Worm (Caenorhabditis elegans) whole organism, L2 larva: ENCODE measurements around the gene B0303.7.

ENCODE experiments used
- C34F6.9 ChIP-seq: fragments of 150-350 bp; optimal IDR thresholded peaks from 2 replicates; lab custom pipeline; 2014; ENCODE audit warnings: missing biosample characterization, missing genetic modification characterization
- F13H6.1 ChIP-seq: sonication (generic microtip); optimal IDR thresholded peaks from 2 replicates; lab custom pipeline; 2016; ENCODE audit warnings: missing genetic modification characterization, missing compliant biosample characterization
- R02D3.7 ChIP-seq: fragments of 150-350 bp; optimal IDR thresholded peaks from 2 replicates; lab custom pipeline; 2014; ENCODE audit warnings: missing biosample characterization, missing genetic modification characterization
- ZK546.5 ChIP-seq: sonication (generic microtip); optimal IDR thresholded peaks from 2 replicates; lab custom pipeline; 2017; ENCODE audit warnings: missing biosample characterization, missing genetic modification characterization
- alr-1 ChIP-seq: fragments of 150-350 bp; optimal IDR thresholded peaks from 2 replicates; lab custom pipeline; 2014; ENCODE audit warnings: missing biosample characterization, missing genetic modification characterization
- aly-2 ChIP-seq: fragments of 150-350 bp; optimal IDR thresholded peaks from 2 replicates; lab custom pipeline; 2014; ENCODE audit warnings: missing biosample characterization, missing genetic modification characterization
- ama-1 ChIP-seq: fragments of 150-350 bp; optimal IDR thresholded peaks from 2 replicates; lab custom pipeline; 2018; ENCODE audit warnings: inconsistent platforms
- blmp-1 ChIP-seq: sonication (generic microtip); optimal IDR thresholded peaks from 2 replicates; lab custom pipeline; 2017; ENCODE audit warnings: missing genetic modification characterization, mild to moderate bottlenecking, missing compliant biosample characterization, antibody characterized with exemption, moderate library complexity; ENCODE audit not compliant: insufficient read depth
- ceh-82 ChIP-seq: fragments of 150-350 bp; optimal IDR thresholded peaks from 2 replicates; lab custom pipeline; 2014; ENCODE audit warnings: missing biosample characterization, missing genetic modification characterization
- crh-2 ChIP-seq: sonication (generic microtip); optimal IDR thresholded peaks from 2 replicates; lab custom pipeline; 2017; ENCODE audit warnings: missing biosample characterization, missing genetic modification characterization
- dmd-4 ChIP-seq: sonication (generic microtip); optimal IDR thresholded peaks from 2 replicates; lab custom pipeline; 2017; ENCODE audit warnings: missing biosample characterization, missing genetic modification characterization
- egl-27 ChIP-seq: sonication (generic microtip); optimal IDR thresholded peaks from 3 replicates; lab custom pipeline; 2017; ENCODE audit warnings: missing biosample characterization, missing genetic modification reagents, missing genetic modification characterization
- elt-3 ChIP-seq: sonication (generic microtip); optimal IDR thresholded peaks from 2 replicates; lab custom pipeline; 2017; ENCODE audit warnings: missing biosample characterization, missing genetic modification characterization
- gmeb-1 ChIP-seq: fragments of 150-350 bp; optimal IDR thresholded peaks from 2 replicates; lab custom pipeline; 2014; ENCODE audit warnings: missing biosample characterization, missing genetic modification characterization
- lin-11 ChIP-seq: fragments of 150-350 bp; sonication (generic microtip); optimal IDR thresholded peaks from 2 replicates; lab custom pipeline; 2014; ENCODE audit warnings: missing biosample characterization, missing genetic modification characterization, inconsistent platforms, mixed read lengths
- lin-13 ChIP-seq: fragments of 150-350 bp; optimal IDR thresholded peaks from 2 replicates; lab custom pipeline; 2014; ENCODE audit warnings: missing biosample characterization, missing genetic modification reagents, missing genetic modification characterization
- lsy-2 ChIP-seq, 2 experiments: fragments of 150-350 bp in 1 of 2; sonication (generic microtip) in 1 of 2; optimal IDR thresholded peaks; 2 replicates each; lab custom pipeline; 2014 to 2017; ENCODE audit warnings: missing biosample characterization in 2 of 2, missing genetic modification characterization in 2 of 2
- mbf-1 ChIP-seq: sonication (generic microtip); optimal IDR thresholded peaks from 2 replicates; lab custom pipeline; 2017; ENCODE audit warnings: missing biosample characterization, missing genetic modification characterization
- mdl-1 ChIP-seq, 2 experiments: fragments of 150-350 bp in 1 of 2; sonication (generic microtip) in 1 of 2; optimal IDR thresholded peaks; 2 replicates each; lab custom pipeline; 2017; ENCODE audit warnings: missing biosample characterization in 2 of 2, missing genetic modification characterization in 2 of 2
- nhr-12 ChIP-seq: fragments of 150-350 bp; optimal IDR thresholded peaks from 2 replicates; lab custom pipeline; 2014; ENCODE audit warnings: missing biosample characterization, missing genetic modification characterization
- nhr-21 ChIP-seq: fragments of 150-350 bp; optimal IDR thresholded peaks from 2 replicates; lab custom pipeline; 2014; ENCODE audit warnings: missing biosample characterization, missing genetic modification characterization
- nhr-23 ChIP-seq: fragments of 150-350 bp; optimal IDR thresholded peaks from 2 replicates; lab custom pipeline; 2014; ENCODE audit warnings: missing biosample characterization, missing genetic modification reagents, missing genetic modification characterization
- nhr-25 ChIP-seq: fragments of 150-350 bp; sonication (generic microtip); optimal IDR thresholded peaks from 3 replicates; lab custom pipeline; 2014; ENCODE audit warnings: missing biosample characterization, missing genetic modification characterization
- nhr-6 ChIP-seq: fragments of 150-350 bp; optimal IDR thresholded peaks from 2 replicates; lab custom pipeline; 2014; ENCODE audit warnings: missing biosample characterization, missing genetic modification characterization
- nhr-77 ChIP-seq: fragments of 150-350 bp; optimal IDR thresholded peaks from 2 replicates; lab custom pipeline; 2014; ENCODE audit warnings: missing biosample characterization, missing genetic modification characterization
- sem-4 ChIP-seq: fragments of 150-350 bp; optimal IDR thresholded peaks from 2 replicates; lab custom pipeline; 2014; ENCODE audit warnings: missing biosample characterization, missing genetic modification reagents, missing genetic modification characterization
- skn-1 ChIP-seq: sonication (generic microtip); optimal IDR thresholded peaks from 2 replicates; lab custom pipeline; 2017; ENCODE audit warnings: missing biosample characterization, missing genetic modification characterization
- sma-3 ChIP-seq: sonication (generic microtip); optimal IDR thresholded peaks from 2 replicates; lab custom pipeline; 2016; ENCODE audit warnings: missing genetic modification reagents, missing genetic modification characterization, missing compliant biosample characterization
- sma-9 ChIP-seq, 2 experiments: fragments of 150-350 bp in 1 of 2; sonication (generic microtip) in 1 of 2; optimal IDR thresholded peaks; 2 replicates each; lab custom pipeline; 2014 to 2016; ENCODE audit warnings: missing genetic modification characterization in 2 of 2, mild to moderate bottlenecking in 1 of 2, missing biosample characterization in 1 of 2, missing compliant biosample characterization in 1 of 2, missing genetic modification reagents in 1 of 2, moderate library complexity in 1 of 2
- snpc-4 ChIP-seq: fragments of 150-350 bp; optimal IDR thresholded peaks from 2 replicates; lab custom pipeline; 2014; ENCODE audit warnings: missing biosample characterization, missing genetic modification characterization
- unc-39 ChIP-seq: fragments of 150-350 bp; optimal IDR thresholded peaks from 2 replicates; lab custom pipeline; 2014; ENCODE audit warnings: missing biosample characterization, missing genetic modification characterization
- unc-55 ChIP-seq: fragments of 150-350 bp; sonication (generic microtip); optimal IDR thresholded peaks from 3 replicates; lab custom pipeline; 2014; ENCODE audit warnings: missing biosample characterization, missing genetic modification reagents, missing genetic modification characterization
- zag-1 ChIP-seq: fragments of 150-350 bp; optimal IDR thresholded peaks from 2 replicates; lab custom pipeline; 2014; ENCODE audit warnings: missing biosample characterization, missing genetic modification characterization
- ztf-1 ChIP-seq: fragments of 200-800 bp; sonication (Bioruptor generic); conservative IDR thresholded peaks from 2 replicates; pipeline ENCODE4 v1.3.6; 2022; ENCODE audit warnings: missing genetic modification characterization, missing compliant biosample characterization
- ztf-11 ChIP-seq: sonication (generic microtip); optimal IDR thresholded peaks from 2 replicates; lab custom pipeline; 2017; ENCODE audit warnings: missing biosample characterization, missing genetic modification characterization
- ztf-4 ChIP-seq: fragments of 150-350 bp; optimal IDR thresholded peaks from 2 replicates; lab custom pipeline; 2014; ENCODE audit warnings: missing biosample characterization, missing genetic modification characterization

Gene B0303.7

DNA sequence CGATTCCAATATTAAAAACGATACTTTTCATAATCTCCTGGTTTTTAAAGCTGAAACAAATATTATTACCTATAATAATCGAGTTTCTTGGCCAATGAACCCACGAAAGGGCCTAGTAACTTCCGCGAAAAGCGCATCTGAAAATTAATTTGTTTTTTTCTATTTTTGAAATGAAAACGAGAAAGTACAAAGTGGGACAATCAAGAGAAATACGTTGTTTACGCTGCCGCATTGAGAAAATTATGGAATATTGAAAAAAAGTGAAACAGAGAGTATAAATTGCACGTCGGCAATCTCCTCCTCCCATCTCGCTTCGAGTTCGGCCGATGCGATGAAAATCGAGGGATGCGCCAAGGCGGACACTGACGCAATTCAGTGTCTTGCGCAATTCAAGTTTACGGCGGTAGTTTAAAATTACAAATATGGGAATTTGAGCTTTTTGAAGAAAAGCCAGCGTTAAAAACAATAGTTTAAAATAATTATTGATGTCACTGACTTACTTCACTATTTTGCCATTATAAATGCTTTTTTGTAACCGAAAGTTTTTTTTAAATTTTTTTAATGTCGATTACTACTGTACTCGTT is 47.9 kb downstream of the B0303.7 start, which contains the start of gene pdhk-2 (continued):
- TF ChIP-seq zag-1 (tag; lab: Kevin White, UChicago) = peak; percentile 91
- peak; percentile 90 for TF ChIP-seq sem-4 (tag; lab: Kevin White, UChicago)
- TF ChIP-seq ztf-11 (tag; lab: Kevin White, UChicago) = peak; percentile 43
- TF ChIP-seq ama-1 (lab: Kevin White, UChicago) = peak; percentile 45
- TF ChIP-seq ZK546.5 (tag; lab: Kevin White, UChicago) = peak; percentile 64

ce11 chrIII:8741955-8742354 is 48.5 kb downstream of the B0303.7 start:
- TF ChIP-seq F13H6.1 (tag; lab: Kevin White, UChicago) (no peak), sem-4 (tag; lab: Kevin White, UChicago) (no peak), gmeb-1 (tag; lab: Kevin White, UChicago) (no peak), ztf-1 (GFP tag; lab: Robert Waterston, UW) (no peak), nhr-23 (tag; lab: Kevin White, UChicago) (no peak), unc-39 (no peak), lin-13 (GFP tag; lab: Kevin White, UChicago) (no peak), nhr-21 (no peak), skn-1 (tag; lab: Kevin White, UChicago) (no peak), R02D3.7 (no peak)

ce11 chrIII:8742584-8742983 is 49.2 kb downstream of the B0303.7 start:
- TF ChIP-seq snpc-4 (tag; lab: Kevin White, UChicago) (no peak), R02D3.7 (no peak)

DNA sequence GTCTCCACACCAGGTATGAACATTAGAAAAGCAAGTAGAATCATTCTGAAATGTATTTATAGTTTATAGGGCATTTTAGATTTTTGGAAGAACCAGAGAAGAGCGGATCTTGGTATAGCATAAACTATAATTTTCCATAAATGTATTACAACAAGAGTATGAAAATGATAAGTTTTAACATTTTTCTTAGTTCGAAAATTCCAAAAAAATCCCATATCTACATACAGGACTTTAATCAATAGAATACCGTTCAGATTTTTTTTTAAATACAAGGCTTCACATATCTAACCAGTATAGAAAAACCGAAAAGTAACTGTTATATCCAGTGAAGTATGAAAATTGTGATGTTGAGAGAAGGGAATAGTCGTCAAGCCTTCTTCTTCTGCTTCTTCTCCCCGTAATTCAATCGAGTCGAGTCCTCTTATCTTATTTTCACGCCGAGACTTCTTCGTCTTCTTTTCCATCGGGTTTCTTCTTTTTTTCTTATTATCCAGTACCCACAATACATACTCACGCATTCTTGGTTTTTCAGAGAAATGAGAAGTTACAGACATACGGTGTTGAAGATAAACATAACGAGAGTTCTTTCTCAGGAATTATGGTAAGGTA is 50.5 kb downstream of the B0303.7 start, which contains the start of gene ZK370.6:
Gene ZK370.6, minus strand, starts transcription at position 51 of the 609 bp plus-strand sequence.
- TF ChIP-seq nhr-6 (tag; lab: Kevin White, UChicago) = no peak
- no peak for TF ChIP-seq sma-9 (GFP tag; optimal IDR thresholded peaks at IDR 0.05; lab: Kevin White, UChicago)
- no peak for TF ChIP-seq sma-9 (tag; optimal IDR thresholded peaks at IDR 0.05; lab: Kevin White, UChicago)
- TF ChIP-seq aly-2 = no peak
- no peak for TF ChIP-seq lin-11 (tag; lab: Kevin White, UChicago)
- TF ChIP-seq C34F6.9 = no peak
- no peak for TF ChIP-seq ama-1 (lab: Kevin White, UChicago)
- TF ChIP-seq nhr-12 (tag; lab: Kevin White, UChicago) = no peak
- no peak for TF ChIP-seq sma-3 (GFP tag; lab: Kevin White, UChicago)
- TF ChIP-seq lin-13 (GFP tag; lab: Kevin White, UChicago) = no peak
- no peak for TF ChIP-seq ZK546.5 (tag; lab: Kevin White, UChicago)
- TF ChIP-seq zag-1 (tag; lab: Kevin White, UChicago) = no peak
- TF ChIP-seq egl-27 (tag; lab: Kevin White, UChicago) = no peak
- no peak for TF ChIP-seq nhr-25
- TF ChIP-seq sem-4 (tag; lab: Kevin White, UChicago) = no peak
- TF ChIP-seq unc-55 (GFP tag; lab: Kevin White, UChicago) = no peak
- no peak for TF ChIP-seq alr-1 (tag; lab: Kevin White, UChicago)
- TF ChIP-seq blmp-1 = no peak
- TF ChIP-seq mbf-1 = no peak
- no peak for TF ChIP-seq mdl-1 (tag; optimal IDR thresholded peaks at IDR 0.05; lab: Kevin White, UChicago)
- TF ChIP-seq crh-2 (tag; lab: Kevin White, UChicago) = no peak

- no peak for TF ChIP-seq dmd-4
- TF ChIP-seq alr-1 (tag; lab: Kevin White, UChicago) = no peak
- no peak for TF ChIP-seq ceh-82 (tag; lab: Kevin White, UChicago)
- TF ChIP-seq, all 48 proteins: peak for 0
Measured at ce11 chrIII:8744765-8745164, 51.3 kb downstream of the B0303.7 start.

DNA sequence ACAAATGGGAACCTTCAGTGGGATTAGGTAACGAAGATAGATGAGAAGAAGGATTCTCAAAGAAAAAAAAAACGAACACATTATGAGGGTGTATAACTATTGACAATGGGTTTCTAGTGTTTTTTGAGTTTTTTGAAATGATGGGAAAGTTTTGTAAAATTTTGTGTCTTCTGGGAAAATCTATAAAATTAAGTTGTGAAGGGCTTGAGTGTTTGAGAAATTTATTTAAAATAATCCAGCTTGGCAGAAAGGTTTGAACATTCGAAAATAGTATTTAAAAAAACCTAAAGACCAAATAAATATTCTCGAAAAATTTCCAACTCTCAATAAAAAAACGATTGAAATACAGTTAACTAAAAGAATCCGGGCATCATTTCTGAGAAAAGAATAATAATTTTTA is 51.8 kb downstream of the B0303.7 start:
- TF ChIP-seq ceh-82 (tag; lab: Kevin White, UChicago) = no peak
- TF ChIP-seq ztf-4 = no peak
- TF ChIP-seq unc-39 = no peak
- no peak for TF ChIP-seq lsy-2 (tag; optimal IDR thresholded peaks at IDR 0.05; lab: Kevin White, UChicago)
- no peak for TF ChIP-seq dmd-4
- TF ChIP-seq lin-13 (GFP tag; lab: Kevin White, UChicago) = no peak
- no peak for TF ChIP-seq nhr-23 (tag; lab: Kevin White, UChicago)
- TF ChIP-seq elt-3 (tag; lab: Kevin White, UChicago) = no peak
- no peak for TF ChIP-seq blmp-1
- no peak for TF ChIP-seq nhr-25
- no peak for TF ChIP-seq R02D3.7
- no peak for TF ChIP-seq nhr-77
- no peak for TF ChIP-seq alr-1 (tag; lab: Kevin White, UChicago)
- no peak for TF ChIP-seq gmeb-1 (tag; lab: Kevin White, UChicago)
